Worm (Caenorhabditis elegans) whole organism, L3 larva: ENCODE data around the gene C02H6.3.

ENCODE experiments used
- R02D3.7 ChIP-seq: fragments of 150-350 bp; optimal IDR thresholded peaks from 2 replicates; lab custom pipeline; 2014; ENCODE audit warnings: missing biosample characterization, missing genetic modification characterization
- ceh-28 ChIP-seq: fragments of 150-350 bp; optimal IDR thresholded peaks from 2 replicates; lab custom pipeline; 2014; ENCODE audit warnings: missing biosample characterization, missing genetic modification reagents, missing genetic modification characterization
- ceh-82 ChIP-seq: fragments of 150-350 bp; optimal IDR thresholded peaks from 2 replicates; lab custom pipeline; 2014; ENCODE audit warnings: missing biosample characterization, missing genetic modification characterization
- egl-27 ChIP-seq: sonication (generic microtip); optimal IDR thresholded peaks from 4 replicates; lab custom pipeline; 2017; ENCODE audit warnings: missing biosample characterization, missing genetic modification reagents, missing genetic modification characterization
- elt-1 ChIP-seq: fragments of 150-350 bp; optimal IDR thresholded peaks from 2 replicates; lab custom pipeline; 2014; ENCODE audit warnings: missing biosample characterization, missing genetic modification characterization
- elt-2 ChIP-seq: sonication (generic microtip); optimal IDR thresholded peaks from 2 replicates; lab custom pipeline; 2016; ENCODE audit warnings: missing genetic modification reagents, mild to moderate bottlenecking, missing genetic modification characterization, missing compliant biosample characterization
- elt-3 ChIP-seq, 3 experiments: fragments of 150-350 bp in 1 of 3; sonication (generic microtip) in 2 of 3; optimal IDR thresholded peaks; 2 replicates in 2 of 3; 4 replicates in 1 of 3; lab custom pipeline; 2014 to 2017; ENCODE audit warnings: missing biosample characterization in 3 of 3, missing genetic modification characterization in 3 of 3
- eor-1 ChIP-seq, 2 experiments: fragments of 150-350 bp; optimal IDR thresholded peaks; 2 replicates each; lab custom pipeline; 2014 to 2018; ENCODE audit warnings: missing biosample characterization in 2 of 2, missing genetic modification characterization in 2 of 2
- fkh-10 ChIP-seq: sonication (generic microtip); optimal IDR thresholded peaks from 2 replicates; lab custom pipeline; 2017; ENCODE audit warnings: missing biosample characterization, missing genetic modification reagents, missing genetic modification characterization
- fkh-2 ChIP-seq: fragments of 150-350 bp; optimal IDR thresholded peaks from 2 replicates; lab custom pipeline; 2014; ENCODE audit warnings: missing biosample characterization, missing genetic modification reagents, missing genetic modification characterization
- hmg-11 ChIP-seq: sonication (generic microtip); optimal IDR thresholded peaks from 2 replicates; lab custom pipeline; 2016; ENCODE audit warnings: missing genetic modification characterization, missing compliant biosample characterization
- jun-1 ChIP-seq: fragments of 150-350 bp; optimal IDR thresholded peaks from 2 replicates; lab custom pipeline; 2014; ENCODE audit warnings: missing biosample characterization, missing genetic modification reagents, missing genetic modification characterization
- lin-15B ChIP-seq: fragments of 150-350 bp; optimal IDR thresholded peaks from 2 replicates; lab custom pipeline; 2014; ENCODE audit warnings: missing biosample characterization, missing genetic modification characterization
- lin-39 ChIP-seq: fragments of 150-350 bp; optimal IDR thresholded peaks from 2 replicates; lab custom pipeline; 2018; ENCODE audit warnings: missing biosample characterization, missing genetic modification reagents, missing genetic modification characterization
- lsy-12 ChIP-seq: sonication (generic microtip); optimal IDR thresholded peaks from 2 replicates; lab custom pipeline; 2016; ENCODE audit warnings: mild to moderate bottlenecking, missing genetic modification characterization, missing compliant biosample characterization
- mdl-1 ChIP-seq: fragments of 150-350 bp; optimal IDR thresholded peaks from 2 replicates; lab custom pipeline; 2014; ENCODE audit warnings: missing biosample characterization, missing genetic modification characterization
- mml-1 ChIP-seq: fragments of 150-350 bp; sonication (generic microtip); optimal IDR thresholded peaks from 3 replicates; lab custom pipeline; 2014; ENCODE audit warnings: missing biosample characterization, missing genetic modification characterization
- nfya-1 ChIP-seq: sonication (generic microtip); optimal IDR thresholded peaks from 2 replicates; lab custom pipeline; 2017; ENCODE audit warnings: missing genetic modification characterization, mild to moderate bottlenecking, missing compliant biosample characterization, antibody characterized with exemption, moderate library complexity; ENCODE audit not compliant: insufficient read depth
- nhr-11 ChIP-seq: fragments of 150-350 bp; optimal IDR thresholded peaks from 2 replicates; lab custom pipeline; 2014; ENCODE audit warnings: missing biosample characterization, missing genetic modification characterization
- nhr-12 ChIP-seq: fragments of 150-350 bp; optimal IDR thresholded peaks from 2 replicates; lab custom pipeline; 2014; ENCODE audit warnings: missing biosample characterization, missing genetic modification characterization
- nhr-25 ChIP-seq: sonication (generic microtip); optimal IDR thresholded peaks from 2 replicates; lab custom pipeline; 2017; ENCODE audit warnings: missing biosample characterization, missing genetic modification characterization
- nhr-43 ChIP-seq: sonication (generic microtip); optimal IDR thresholded peaks from 2 replicates; lab custom pipeline; 2016; ENCODE audit warnings: mild to moderate bottlenecking, missing genetic modification characterization, missing compliant biosample characterization; ENCODE audit not compliant: poor library complexity, severe bottlenecking
- nhr-67 ChIP-seq: fragments of 150-350 bp; optimal IDR thresholded peaks from 2 replicates; lab custom pipeline; 2014; ENCODE audit warnings: missing biosample characterization, missing genetic modification characterization
- nhr-77 ChIP-seq: fragments of 150-350 bp; optimal IDR thresholded peaks from 2 replicates; lab custom pipeline; 2014; ENCODE audit warnings: missing biosample characterization, missing genetic modification characterization
- pha-4 ChIP-seq: fragments of 150-350 bp; optimal IDR thresholded peaks from 2 replicates; lab custom pipeline; 2014; ENCODE audit warnings: missing biosample characterization, missing genetic modification reagents, missing genetic modification characterization
- pqm-1 ChIP-seq: fragments of 150-350 bp; optimal IDR thresholded peaks from 2 replicates; lab custom pipeline; 2017; ENCODE audit warnings: missing biosample characterization, missing genetic modification characterization, inconsistent platforms
- sea-2 ChIP-seq: fragments of 150-350 bp; sonication (generic microtip); optimal IDR thresholded peaks from 4 replicates; lab custom pipeline; 2014; ENCODE audit warnings: missing biosample characterization, missing genetic modification reagents, missing genetic modification characterization
- skn-1 ChIP-seq: fragments of 150-350 bp; optimal IDR thresholded peaks from 2 replicates; lab custom pipeline; 2014; ENCODE audit warnings: missing biosample characterization, missing genetic modification characterization
- snpc-4 ChIP-seq: fragments of 150-350 bp; optimal IDR thresholded peaks from 2 replicates; lab custom pipeline; 2014; ENCODE audit warnings: missing biosample characterization, missing genetic modification characterization
- tbx-2 ChIP-seq: sonication (generic microtip); optimal IDR thresholded peaks from 2 replicates; lab custom pipeline; 2016; ENCODE audit warnings: mild to moderate bottlenecking, missing genetic modification characterization, missing compliant biosample characterization
- unc-39 ChIP-seq: sonication (generic microtip); optimal IDR thresholded peaks from 4 replicates; lab custom pipeline; 2017; ENCODE audit warnings: missing biosample characterization, missing genetic modification characterization
- zag-1 ChIP-seq: fragments of 150-350 bp; optimal IDR thresholded peaks from 2 replicates; lab custom pipeline; 2014; ENCODE audit warnings: missing biosample characterization, missing genetic modification characterization

Gene C02H6.3

DNA sequence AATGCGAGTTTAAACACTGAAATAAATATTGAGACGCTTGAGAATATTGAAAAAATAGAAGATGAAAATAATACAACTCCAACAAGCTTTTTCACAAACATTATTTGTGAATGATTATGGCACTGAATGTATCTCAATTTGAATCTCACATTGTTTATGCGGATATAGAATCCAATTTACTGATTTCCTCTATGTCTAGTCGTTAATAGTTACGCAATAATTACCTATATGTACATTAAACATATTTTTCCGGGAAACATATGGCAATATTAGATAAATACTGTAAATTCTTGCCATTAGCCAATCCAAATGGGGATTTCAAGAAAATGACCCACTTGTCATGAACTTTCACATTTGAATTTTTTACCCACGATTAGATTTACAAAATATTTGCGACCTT is 7.7 kb upstream of the C02H6.3 start, which contains the start of gene srx-9:
Gene srx-9 (minus strand): TSS at position 101 of the 400 bp plus-strand sequence.
- TF ChIP-seq unc-39 (tag; lab: Kevin White, UChicago) (no peak), nhr-43 (tag; lab: Kevin White, UChicago) (no peak)

DNA sequence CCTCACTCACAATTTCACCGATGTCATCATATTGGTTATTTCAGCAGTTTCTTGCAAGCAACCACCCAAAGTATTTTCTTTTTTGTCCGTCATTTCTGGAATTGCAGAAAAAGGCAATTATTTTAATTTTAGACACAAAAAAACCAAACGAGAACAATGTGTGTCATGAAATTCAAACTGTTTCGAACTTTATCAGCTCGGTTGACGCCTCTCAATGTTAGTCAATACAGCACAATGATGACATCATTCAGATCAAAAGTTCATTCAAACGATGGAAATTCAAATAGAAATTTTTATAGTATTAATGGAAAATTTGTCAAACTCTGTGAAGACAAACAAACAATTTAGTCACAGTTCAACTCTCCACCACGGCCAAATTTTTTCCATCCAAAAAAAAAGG is 4.3 kb upstream of the C02H6.3 start, which contains the start of gene fbxa-105:
Gene fbxa-105 (minus strand): TSS at position 97 of the 400 bp plus-strand sequence.
- TF ChIP-seq fkh-2, result no peak
- TF ChIP-seq mml-1, result no peak
- TF ChIP-seq pqm-1, result peak; percentile 9
- TF ChIP-seq nhr-77 (tag; lab: Kevin White, UChicago), result no peak
- no peak for TF ChIP-seq lsy-12
- TF ChIP-seq pha-4, result peak; percentile 48
- TF ChIP-seq nhr-67 (tag; lab: Kevin White, UChicago), result no peak
- TF ChIP-seq R02D3.7 (tag; lab: Kevin White, UChicago), result no peak
- TF ChIP-seq nhr-11 (tag; lab: Kevin White, UChicago), result no peak
- peak; percentile 60 for TF ChIP-seq elt-2
- TF ChIP-seq egl-27 (tag; lab: Kevin White, UChicago), result no peak
- no peak for TF ChIP-seq unc-39 (tag; lab: Kevin White, UChicago)
- TF ChIP-seq snpc-4 (tag; lab: Kevin White, UChicago), result no peak

DNA sequence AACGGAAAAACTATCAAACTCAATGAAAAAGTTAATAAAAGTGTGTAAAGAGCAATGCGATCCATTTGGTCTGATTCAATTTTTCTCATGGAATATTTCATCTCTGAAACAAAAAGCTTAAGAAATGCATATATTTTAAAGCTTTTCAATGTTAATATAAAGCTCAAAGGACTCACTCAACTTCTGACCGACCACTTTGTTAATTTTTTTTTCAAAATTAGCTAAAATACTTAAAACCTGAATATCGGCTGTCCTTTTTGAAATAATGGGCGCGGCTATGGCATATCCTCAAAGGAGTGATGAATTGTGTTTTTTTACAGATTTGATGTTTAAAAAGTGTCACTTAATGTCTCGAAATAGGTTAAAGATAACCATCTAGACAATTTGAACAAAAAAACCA is 2.1 kb upstream of the C02H6.3 start, which contains the start of gene C02H6.1:
Gene C02H6.1 (minus strand): TSS at position 101 of the 400 bp plus-strand sequence.
- TF ChIP-seq eor-1 (tag; optimal IDR thresholded peaks at IDR 0.05; lab: Kevin White, UChicago) (no peak), zag-1 (tag; lab: Kevin White, UChicago) (no peak), mdl-1 (tag; lab: Kevin White, UChicago) (no peak), ceh-82 (no peak), sea-2 (GFP tag; lab: Kevin White, UChicago) (no peak), ceh-28 (no peak), elt-2 (no peak), jun-1 (tag; lab: Kevin White, UChicago) (no peak), hmg-11 (tag; lab: Kevin White, UChicago) (no peak), nfya-1 (tag; lab: Kevin White, UChicago) (no peak), pqm-1 (no peak), lin-39 (no peak), pha-4 (no peak), skn-1 (tag; lab: Kevin White, UChicago) (no peak), snpc-4 (tag; lab: Kevin White, UChicago) (no peak), elt-1 (tag; lab: Kevin White, UChicago) (no peak), R02D3.7 (tag; lab: Kevin White, UChicago) (no peak), tbx-2 (no peak)
- TF ChIP-seq, all 47 proteins: peak for 0

DNA sequence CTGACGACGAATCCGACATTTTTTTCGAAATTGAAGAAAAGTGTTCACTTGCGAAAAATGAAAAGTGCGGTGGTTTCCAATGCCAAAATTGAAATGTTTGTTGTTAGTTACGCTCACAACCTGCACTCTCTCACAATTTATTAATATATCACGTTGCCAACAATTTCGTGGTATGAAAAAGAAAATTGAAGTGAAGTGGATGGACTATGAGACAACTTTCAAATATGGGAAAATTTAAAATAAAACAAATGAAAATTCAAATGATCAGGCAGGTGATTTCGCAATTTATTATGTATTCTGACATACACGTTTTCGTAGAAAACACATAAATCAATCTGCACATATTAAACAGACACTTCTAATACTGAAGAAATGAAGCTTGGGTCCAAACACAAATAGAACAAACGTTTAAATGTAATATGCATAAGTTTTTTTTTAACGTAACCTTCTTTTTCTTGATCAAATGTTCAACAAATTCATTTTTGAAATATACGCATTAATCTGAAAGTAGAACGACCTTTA is 1.5 kb downstream of the C02H6.3 start, which contains the start of gene srp-6:
Gene srp-6 (minus strand): TSS at position 51 of the 522 bp plus-strand sequence.
- TF ChIP-seq lin-15B (tag; lab: Kevin White, UChicago), result no peak
- TF ChIP-seq pha-4, result peak; percentile 1
- no peak for TF ChIP-seq jun-1 (tag; lab: Kevin White, UChicago)

DNA sequence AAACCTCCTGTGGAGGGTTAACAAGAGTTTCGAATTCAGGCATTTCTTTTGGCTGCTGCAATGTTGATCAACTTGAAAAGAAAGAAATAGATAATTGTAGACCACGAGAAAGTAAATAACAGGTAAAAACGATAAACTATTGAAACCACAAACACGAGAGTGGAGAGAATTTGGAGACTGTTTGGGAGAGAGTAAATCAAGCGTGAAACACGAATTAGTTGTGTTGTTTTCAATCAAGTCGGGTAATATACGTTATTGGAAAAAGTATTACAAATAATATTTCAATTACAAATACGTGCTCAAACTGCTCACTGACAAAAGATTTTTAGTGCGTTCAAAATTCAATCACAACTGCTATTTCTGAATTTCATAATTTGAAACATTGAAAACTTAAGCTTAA is 6.6 kb downstream of the C02H6.3 start, which contains the start of gene C03G6.17:
Gene C03G6.17 (minus strand): TSS at position 101 of the 400 bp plus-strand sequence.
- no peak for TF ChIP-seq R02D3.7 (tag; lab: Kevin White, UChicago)
- TF ChIP-seq elt-3 (tag; optimal IDR thresholded peaks at IDR 0.05; lab: Kevin White, UChicago), result no peak
- no peak for TF ChIP-seq snpc-4 (tag; lab: Kevin White, UChicago)
- TF ChIP-seq jun-1 (tag; lab: Kevin White, UChicago), result no peak
- no peak for TF ChIP-seq lin-39
- TF ChIP-seq nhr-12 (tag; lab: Kevin White, UChicago), result no peak
- TF ChIP-seq nhr-77 (tag; lab: Kevin White, UChicago), result no peak
- no peak for TF ChIP-seq nhr-25 (tag; lab: Kevin White, UChicago)
- no peak for TF ChIP-seq skn-1 (tag; lab: Kevin White, UChicago)
- no peak for TF ChIP-seq nfya-1 (tag; lab: Kevin White, UChicago)
- TF ChIP-seq fkh-10 (GFP tag; lab: Kevin White, UChicago), result no peak
- TF ChIP-seq pqm-1, result no peak
- TF ChIP-seq, all 47 proteins: peak for 0
